Worm (Caenorhabditis elegans) whole organism, early embryonic: ENCODE measurements around the gene fzr-1.

Experiments
- B0310.2 ChIP-seq: sonication (generic microtip); optimal IDR thresholded peaks from 2 replicates; lab custom pipeline; 2016; ENCODE audit warnings: mild to moderate bottlenecking, missing genetic modification characterization, missing compliant biosample characterization
- aly-1 ChIP-seq: sonication (generic microtip); optimal IDR thresholded peaks from 2 replicates; lab custom pipeline; 2016; ENCODE audit warnings: missing genetic modification characterization, missing compliant biosample characterization
- ama-1 ChIP-seq: fragments of 150-350 bp; optimal IDR thresholded peaks from 2 replicates; lab custom pipeline; 2014
- ceh-36 ChIP-seq: sonication (generic microtip); optimal IDR thresholded peaks from 2 replicates; lab custom pipeline; 2016; ENCODE audit warnings: missing genetic modification characterization, inconsistent platforms, missing compliant biosample characterization
- ets-7 ChIP-seq: sonication (generic microtip); optimal IDR thresholded peaks from 2 replicates; lab custom pipeline; 2016; ENCODE audit warnings: missing genotype, missing genetic modification characterization, missing compliant biosample characterization
- flt-1 ChIP-seq: fragments of 200-800 bp; sonication (Bioruptor generic); IDR thresholded peaks from 2 replicates; pipeline ENCODE4 v1.3.6; 2022; ENCODE audit warnings: missing genetic modification characterization, missing compliant biosample characterization
- hmbx-1 ChIP-seq: sonication (generic microtip); optimal IDR thresholded peaks from 2 replicates; lab custom pipeline; 2016; ENCODE audit warnings: mild to moderate bottlenecking, missing genetic modification characterization, missing compliant biosample characterization
- hmg-4 ChIP-seq: fragments of 200-800 bp; sonication (Bioruptor generic); optimal IDR thresholded peaks from 2 replicates; lab custom pipeline; 2018; ENCODE audit warnings: mild to moderate bottlenecking, missing genetic modification characterization, missing compliant biosample characterization
- hnd-1 ChIP-seq: sonication (generic microtip); optimal IDR thresholded peaks from 2 replicates; lab custom pipeline; 2016; ENCODE audit warnings: missing genetic modification characterization, missing compliant biosample characterization
- pes-1 ChIP-seq: fragments of 200-800 bp; sonication (Bioruptor generic); IDR thresholded peaks from 2 replicates; pipeline ENCODE4 v1.3.6; 2022; ENCODE audit warnings: missing genetic modification reagents, missing genetic modification characterization, missing compliant biosample characterization
- scrt-1 ChIP-seq: fragments of 200-800 bp; sonication (Bioruptor generic); IDR thresholded peaks from 2 replicates; pipeline ENCODE4 v1.3.6; 2022; ENCODE audit warnings: missing genetic modification characterization, missing compliant biosample characterization
- sea-1 ChIP-seq: fragments of 200-800 bp; sonication (Bioruptor generic); conservative IDR thresholded peaks from 2 replicates; pipeline ENCODE4 v1.3.6; 2022; ENCODE audit warnings: missing genetic modification characterization, missing compliant biosample characterization
- tbx-11 ChIP-seq: fragments of 200-800 bp; sonication (Bioruptor generic); IDR thresholded peaks from 2 replicates; pipeline ENCODE4 v1.3.6; 2022; ENCODE audit warnings: missing genetic modification characterization, missing compliant biosample characterization
- tra-4 ChIP-seq: sonication (generic microtip); optimal IDR thresholded peaks from 2 replicates; lab custom pipeline; 2017; ENCODE audit warnings: missing genetic modification characterization, missing compliant biosample characterization

DNA sequence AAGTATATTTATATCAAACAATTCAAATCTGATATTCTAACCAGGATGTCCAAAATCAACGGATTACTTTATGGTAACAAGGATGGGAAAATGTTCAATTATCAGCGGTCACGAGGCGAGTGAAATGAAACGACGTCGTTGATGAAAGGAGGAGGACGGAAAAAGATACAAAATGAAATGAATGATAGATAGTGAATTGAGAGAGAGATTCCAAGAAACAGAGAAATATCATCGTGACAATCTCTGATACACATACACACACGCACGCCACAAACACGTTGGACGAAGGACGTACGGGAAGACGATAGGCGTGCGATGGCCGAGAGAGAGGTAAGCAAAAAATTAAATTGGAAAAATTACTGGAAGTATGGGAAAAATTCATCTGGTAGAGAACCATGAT lies 43.2 kb downstream of the fzr-1 start:
- TF ChIP-seq ama-1 (no peak), tbx-11 (GFP tag; lab: Robert Waterston, UW) (no peak), aly-1 (tag; lab: Kevin White, UChicago) (no peak), scrt-1 (no peak), hmbx-1 (no peak), hnd-1 (no peak), B0310.2 (tag; lab: Kevin White, UChicago) (no peak), ceh-36 (tag; lab: Kevin White, UChicago) (no peak), ets-7 (tag; lab: Kevin White, UChicago) (no peak), tra-4 (no peak), pes-1 (GFP tag; lab: Robert Waterston, UW) (no peak), flt-1 (GFP tag; lab: Robert Waterston, UW) (no peak), hmg-4 (GFP tag; lab: Kevin White, UChicago) (no peak), sea-1 (no peak)
